Fruit fly (Drosophila melanogaster) whole organism, wandering third instar larva: Measurements from ENCODE around the gene Gprk2.
A peak's percentile ranks its signal among the peaks of the same experiment; 100 is the strongest.

Experiments used
- Abd-B ChIP-seq: fragments of >200 bp; optimal IDR thresholded peaks from 2 replicates; lab custom pipeline; 2017; ENCODE audit warnings: missing biosample characterization, missing genetic modification characterization
- CG32264 ChIP-seq: fragments of 200-800 bp; sonication (Bioruptor generic); optimal IDR thresholded peaks from 2 replicates; lab custom pipeline; 2016; ENCODE audit warnings: missing biosample characterization, missing genetic modification characterization
- CG9705 ChIP-seq: fragments of 200-800 bp; sonication (Bioruptor generic); optimal IDR thresholded peaks from 2 replicates; lab custom pipeline; 2018; ENCODE audit warnings: missing biosample characterization, mild to moderate bottlenecking, missing genetic modification characterization
- CrebA ChIP-seq: fragments of 200-800 bp; sonication (Bioruptor generic); optimal IDR thresholded peaks from 2 replicates; lab custom pipeline; 2016; ENCODE audit warnings: missing biosample characterization, mild to moderate bottlenecking, missing genetic modification characterization, borderline replicate concordance
- Dfd ChIP-seq: fragments of >200 bp; optimal IDR thresholded peaks from 2 replicates; lab custom pipeline; 2017; ENCODE audit warnings: missing biosample characterization, missing genetic modification characterization
- Dif ChIP-seq: fragments of 200-275, 200-300 bp; sonication (Bioruptor generic); optimal IDR thresholded peaks from 2 replicates; lab custom pipeline; 2018; ENCODE audit warnings: missing biosample characterization, missing genetic modification characterization; ENCODE audit not compliant: partially characterized antibody
- GATAd ChIP-seq: sonication (Bioruptor generic); optimal IDR thresholded peaks from 2 replicates; lab custom pipeline; 2016; ENCODE audit warnings: missing biosample characterization, missing genetic modification characterization
- HLH106 ChIP-seq: fragments of 200-800 bp; optimal IDR thresholded peaks from 3 replicates; lab custom pipeline; 2019; ENCODE audit warnings: missing biosample characterization, mild to moderate bottlenecking, missing genetic modification characterization, moderate library complexity
- Hnf4 ChIP-seq: fragments of 200-800 bp; sonication (Bioruptor generic); optimal IDR thresholded peaks from 2 replicates; lab custom pipeline; 2016; ENCODE audit warnings: missing biosample characterization, mild to moderate bottlenecking, missing genetic modification characterization
- Hr78 ChIP-seq: fragments of >200 bp; optimal IDR thresholded peaks from 2 replicates; lab custom pipeline; 2017; ENCODE audit warnings: missing biosample characterization, missing genetic modification characterization
- Hr83 ChIP-seq: fragments of 200-300 bp; sonication (Bioruptor generic); optimal IDR thresholded peaks from 2 replicates; lab custom pipeline; 2016; ENCODE audit warnings: missing biosample characterization, mild to moderate bottlenecking, missing genetic modification characterization, moderate library complexity; ENCODE audit not compliant: poor library complexity, severe bottlenecking
- Jra ChIP-seq: sonication (Bioruptor generic); optimal IDR thresholded peaks from 2 replicates; lab custom pipeline; 2016; ENCODE audit warnings: missing biosample characterization, missing genetic modification characterization
- Mio ChIP-seq: sonication (Bioruptor generic); optimal IDR thresholded peaks from 2 replicates; lab custom pipeline; 2016; ENCODE audit warnings: missing biosample characterization, missing genetic modification characterization
- Myc ChIP-seq: fragments of >200 bp; optimal IDR thresholded peaks from 2 replicates; lab custom pipeline; 2017
- N ChIP-seq: fragments of >200 bp; optimal IDR thresholded peaks from 2 replicates; lab custom pipeline; 2018; ENCODE audit warnings: missing biosample characterization, missing external identifiers, missing genetic modification characterization
- OdsH ChIP-seq: fragments of 200-800 bp; sonication (Bioruptor generic); optimal IDR thresholded peaks from 2 replicates; lab custom pipeline; 2016; ENCODE audit warnings: missing biosample characterization, mild to moderate bottlenecking, missing genetic modification characterization
- Rel ChIP-seq, 2 experiments: fragments of 200-800 bp; sonication (Bioruptor generic) in 1 of 2; optimal IDR thresholded peaks; 2 replicates in 1 of 2; 3 replicates in 1 of 2; lab custom pipeline; 2016 to 2019; ENCODE audit warnings: mild to moderate bottlenecking in 2 of 2, missing biosample characterization in 2 of 2, missing genetic modification characterization in 2 of 2, moderate library complexity in 1 of 2
- Sp1 ChIP-seq: fragments of 200-800 bp; sonication (Bioruptor generic); optimal IDR thresholded peaks from 3 replicates; lab custom pipeline; 2019; ENCODE audit warnings: missing biosample characterization, mild to moderate bottlenecking, missing genetic modification characterization, moderate library complexity
- Vsx2 ChIP-seq: fragments of 200-300, 225-300 bp; sonication (Bioruptor generic); optimal IDR thresholded peaks from 2 replicates; lab custom pipeline; 2018; ENCODE audit warnings: missing biosample characterization, missing genetic modification characterization; ENCODE audit not compliant: partially characterized antibody
- br ChIP-seq: fragments of 200-800 bp; sonication (Bioruptor generic); optimal IDR thresholded peaks from 2 replicates; lab custom pipeline; 2016; ENCODE audit warnings: missing biosample characterization, missing genetic modification characterization
- brk ChIP-seq: fragments of 200-800 bp; sonication (Bioruptor generic); optimal IDR thresholded peaks from 2 replicates; lab custom pipeline; 2016; ENCODE audit warnings: missing biosample characterization, mild to moderate bottlenecking, missing genetic modification characterization
- dl ChIP-seq, 2 experiments: fragments of 175-275, 200-275 bp in 1 of 2; fragments of 200-275 bp in 1 of 2; sonication (Bioruptor generic); optimal IDR thresholded peaks; lab custom pipeline; 2018; ENCODE audit warnings: mild to moderate bottlenecking in 2 of 2, missing biosample characterization in 2 of 2, missing genetic modification characterization in 2 of 2, moderate library complexity in 2 of 2; ENCODE audit not compliant: partially characterized antibody in 2 of 2, insufficient read depth in 1 of 2
- dmrt93B ChIP-seq: fragments of 200-800 bp; sonication (Bioruptor generic); optimal IDR thresholded peaks from 2 replicates; lab custom pipeline; 2018; ENCODE audit warnings: missing biosample characterization, mild to moderate bottlenecking, missing genetic modification characterization
- dsf ChIP-seq: sonication (Bioruptor generic); optimal IDR thresholded peaks from 2 replicates; lab custom pipeline; 2016; ENCODE audit warnings: missing biosample characterization, missing genetic modification characterization, borderline replicate concordance
- ey ChIP-seq: fragments of 200-800 bp; sonication (Bioruptor generic); optimal IDR thresholded peaks from 2 replicates; lab custom pipeline; 2016; ENCODE audit warnings: missing biosample characterization, missing genetic modification characterization
- foxo ChIP-seq, 2 experiments: fragments of 200-800 bp; sonication (Bioruptor generic); optimal IDR thresholded peaks; 2 replicates in 1 of 2; 3 replicates in 1 of 2; lab custom pipeline; 2016 to 2017; ENCODE audit warnings: missing biosample characterization in 2 of 2, missing genetic modification characterization in 2 of 2
- fru ChIP-seq: fragments of 200-800 bp; sonication (Bioruptor generic); optimal IDR thresholded peaks from 3 replicates; lab custom pipeline; 2016; ENCODE audit warnings: missing biosample characterization, mild to moderate bottlenecking, missing genetic modification characterization
- h ChIP-seq: fragments of 200-800 bp; sonication (Bioruptor generic); optimal IDR thresholded peaks from 3 replicates; lab custom pipeline; 2016; ENCODE audit warnings: missing biosample characterization, mild to moderate bottlenecking, missing genetic modification characterization
- jim ChIP-seq: fragments of 175-275, 200-325 bp; sonication (Bioruptor generic); optimal IDR thresholded peaks from 2 replicates; lab custom pipeline; 2016; ENCODE audit warnings: missing biosample characterization, mild to moderate bottlenecking, missing genetic modification characterization
- lola ChIP-seq: fragments of >200 bp; optimal IDR thresholded peaks from 2 replicates; lab custom pipeline; 2017; ENCODE audit warnings: missing biosample characterization, missing genetic modification characterization
- pan ChIP-seq: fragments of >200 bp; optimal IDR thresholded peaks from 2 replicates; lab custom pipeline; 2017
- psq ChIP-seq: fragments of 200-800 bp; sonication (Bioruptor generic); optimal IDR thresholded peaks from 3 replicates; lab custom pipeline; 2017; ENCODE audit warnings: missing biosample characterization, mild to moderate bottlenecking, missing genetic modification characterization, moderate library complexity
- rgr ChIP-seq: fragments of 200-800 bp; sonication (Bioruptor generic); optimal IDR thresholded peaks from 3 replicates; lab custom pipeline; 2016; ENCODE audit warnings: missing biosample characterization, mild to moderate bottlenecking, missing genetic modification characterization
- sage ChIP-seq: fragments of 200-800 bp; sonication (Bioruptor generic); optimal IDR thresholded peaks from 2 replicates; lab custom pipeline; 2016; ENCODE audit warnings: missing biosample characterization, mild to moderate bottlenecking, missing genetic modification characterization
- sv ChIP-seq: fragments of 200-800 bp; sonication (Bioruptor generic); optimal IDR thresholded peaks from 3 replicates; lab custom pipeline; 2016; ENCODE audit warnings: missing biosample characterization, missing genetic modification characterization
- tai ChIP-seq: sonication (Bioruptor generic); optimal IDR thresholded peaks from 2 replicates; lab custom pipeline; 2016; ENCODE audit warnings: missing biosample characterization, missing genetic modification characterization
- usp ChIP-seq: fragments of >200 bp; optimal IDR thresholded peaks from 2 replicates; lab custom pipeline; 2017; ENCODE audit warnings: missing biosample characterization, missing genetic modification characterization
- woc ChIP-seq: sonication (Bioruptor generic); optimal IDR thresholded peaks from 2 replicates; lab custom pipeline; 2016; ENCODE audit warnings: missing biosample characterization, mild to moderate bottlenecking, missing genetic modification characterization

Gprk2 gene

DNA sequence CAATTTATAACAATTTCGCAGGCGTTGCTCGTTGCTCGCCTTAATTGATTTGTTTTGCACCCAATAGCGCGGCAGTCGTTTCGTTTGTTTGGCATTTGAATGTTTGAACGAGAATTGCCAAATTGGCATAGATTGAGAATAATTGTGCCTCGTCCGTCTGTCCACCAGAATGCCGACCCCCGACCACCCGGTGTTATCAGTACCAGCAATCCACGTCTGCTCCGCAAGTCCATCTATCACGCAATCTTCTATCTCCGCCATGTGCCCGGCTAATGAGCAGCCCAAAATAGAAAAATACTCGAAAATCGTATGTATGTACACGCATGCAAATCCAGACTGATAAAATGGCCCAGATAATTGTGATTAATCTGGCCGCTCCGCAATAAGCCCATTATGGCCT lies 38.0 kb downstream of the Gprk2 start:
- TF ChIP-seq woc (GFP tag; lab: Kevin White, UChicago) (no peak), sv (GFP tag; lab: Kevin White, UChicago) (no peak), OdsH (GFP tag; lab: Kevin White, UChicago) (no peak), Hnf4 (GFP tag; lab: Kevin White, UChicago) (no peak), ey (no peak), Myc (lab: Kevin White, UChicago) (no peak), CG9705 (GFP tag; lab: Kevin White, UChicago) (no peak), N (no peak), psq (no peak)

dm6 chr3R:31443455-31443854 lies 38.4 kb downstream of the Gprk2 start:
- TF ChIP-seq dsf (no peak), fru (GFP tag; lab: Kevin White, UChicago) (peak; percentile 18), h (GFP tag; lab: Kevin White, UChicago) (peak; percentile 37), brk (GFP tag; lab: Kevin White, UChicago) (no peak), br (no peak), Vsx2 (GFP tag; lab: Kevin White, UChicago) (no peak), psq (peak; percentile 22), foxo (GFP tag; optimal IDR thresholded peaks at IDR 0.05; lab: Kevin White, UChicago) (peak in 1 of 2 experiments; percentile 11), Hr83 (GFP tag; lab: Kevin White, UChicago) (no peak), OdsH (GFP tag; lab: Kevin White, UChicago) (peak; percentile 8), sv (GFP tag; lab: Kevin White, UChicago) (no peak), GATAd (GFP tag; lab: Kevin White, UChicago) (no peak), Mio (GFP tag; lab: Kevin White, UChicago) (no peak)

dm6 chr3R:31457997-31458467 lies 53.0 kb downstream of the Gprk2 start:
- no peak for TF ChIP-seq sage (GFP tag; lab: Kevin White, UChicago)
- no peak for TF ChIP-seq br
- TF ChIP-seq woc (GFP tag; lab: Kevin White, UChicago): no peak
- no peak for TF ChIP-seq foxo (GFP tag; optimal IDR thresholded peaks at IDR 0.05; lab: Kevin White, UChicago)
- no peak for TF ChIP-seq CG32264 (GFP tag; lab: Kevin White, UChicago)
- TF ChIP-seq h (GFP tag; lab: Kevin White, UChicago): no peak
- peak; percentile 94 for TF ChIP-seq N
- peak in 1 of 2 experiments; percentile 70 for TF ChIP-seq dl (GFP tag; optimal IDR thresholded peaks at IDR 0.05; lab: Kevin White, UChicago; ENCODE audit: insufficient read depth in 1 of 2, partially characterized antibody in 2 of 2)
- TF ChIP-seq Rel (GFP tag; optimal IDR thresholded peaks at IDR 0.05; lab: Kevin White, UChicago): no peak
- TF ChIP-seq Rel (tag; optimal IDR thresholded peaks at IDR 0.05; lab: Kevin White, UChicago): no peak
- TF ChIP-seq jim (GFP tag; lab: Kevin White, UChicago): no peak
- TF ChIP-seq Vsx2 (GFP tag; lab: Kevin White, UChicago): peak; percentile 94
- no peak for TF ChIP-seq GATAd (GFP tag; lab: Kevin White, UChicago)
- no peak for TF ChIP-seq CrebA (GFP tag; lab: Kevin White, UChicago)
- peak; percentile 68 for TF ChIP-seq lola (GFP tag; lab: Kevin White, UChicago)
- TF ChIP-seq brk (GFP tag; lab: Kevin White, UChicago): no peak
- TF ChIP-seq Hr78 (GFP tag; lab: Kevin White, UChicago): peak; percentile 60
- no peak for TF ChIP-seq Jra (GFP tag; lab: Kevin White, UChicago)
- TF ChIP-seq sv (GFP tag; lab: Kevin White, UChicago): no peak
- TF ChIP-seq rgr (GFP tag; lab: Kevin White, UChicago): no peak
- no peak for TF ChIP-seq Hr83 (GFP tag; lab: Kevin White, UChicago)
- no peak for TF ChIP-seq Mio (GFP tag; lab: Kevin White, UChicago)
- TF ChIP-seq Hnf4 (GFP tag; lab: Kevin White, UChicago): no peak
- TF ChIP-seq Myc (lab: Kevin White, UChicago): peak; percentile 98
- TF ChIP-seq dsf: no peak
- no peak for TF ChIP-seq CG9705 (GFP tag; lab: Kevin White, UChicago)
- TF ChIP-seq Dfd (GFP tag; lab: Kevin White, UChicago): no peak
- TF ChIP-seq Dif (GFP tag; lab: Kevin White, UChicago): peak; percentile 68
- TF ChIP-seq fru (GFP tag; lab: Kevin White, UChicago): no peak
- no peak for TF ChIP-seq pan (lab: Kevin White, UChicago)
- no peak for TF ChIP-seq psq
- no peak for TF ChIP-seq tai (GFP tag; lab: Kevin White, UChicago)
- TF ChIP-seq ey: no peak
- no peak for TF ChIP-seq dmrt93B (GFP tag; lab: Kevin White, UChicago)
- TF ChIP-seq usp (GFP tag; lab: Kevin White, UChicago): no peak
- TF ChIP-seq HLH106 (tag; lab: Kevin White, UChicago): no peak
- TF ChIP-seq Abd-B: peak; percentile 53
- TF ChIP-seq Sp1: no peak
- no peak for TF ChIP-seq OdsH (GFP tag; lab: Kevin White, UChicago)
